Worm (Caenorhabditis elegans) whole organism, midembryonic: Measurements from ENCODE around the gene acn-1.

Source experiments
- T22C8.4 ChIP-seq: fragments of 200-800 bp; sonication (Bioruptor generic); IDR thresholded peaks from 2 replicates; pipeline ENCODE4 v1.3.6; 2022; ENCODE audit warnings: missing genetic modification characterization, missing compliant biosample characterization
- flt-1 ChIP-seq: fragments of 200-800 bp; sonication (Bioruptor generic); IDR thresholded peaks from 2 replicates; pipeline ENCODE4 v1.3.6; 2022; ENCODE audit warnings: missing genetic modification characterization, missing compliant biosample characterization
- klf-2 ChIP-seq: fragments of 200-800 bp; sonication (Bioruptor generic); conservative IDR thresholded peaks from 2 replicates; pipeline ENCODE4 v1.3.6; 2022; ENCODE audit warnings: missing genetic modification reagents, missing genetic modification characterization, missing compliant biosample characterization
- ref-1 ChIP-seq: fragments of 200-800 bp; sonication (Bioruptor generic); conservative IDR thresholded peaks from 2 replicates; pipeline ENCODE4 v1.3.6; 2022; ENCODE audit warnings: missing genetic modification reagents, missing genetic modification characterization, missing compliant biosample characterization
- tab-1 ChIP-seq: fragments of 200-800 bp; sonication (Bioruptor generic); IDR thresholded peaks from 2 replicates; pipeline ENCODE4 v1.3.6; 2022; ENCODE audit warnings: missing genetic modification characterization, missing compliant biosample characterization
- ztf-23 ChIP-seq: fragments of 200-800 bp; sonication (Bioruptor generic); IDR thresholded peaks from 2 replicates; pipeline ENCODE4 v1.3.6; 2022; ENCODE audit warnings: missing genetic modification reagents, missing genetic modification characterization, missing compliant biosample characterization
- ztf-29 ChIP-seq: fragments of 200-800 bp; sonication (Bioruptor generic); IDR thresholded peaks from 2 replicates; pipeline ENCODE4 v1.3.6; 2022; ENCODE audit warnings: missing genetic modification reagents, missing genetic modification characterization, missing compliant biosample characterization

DNA sequence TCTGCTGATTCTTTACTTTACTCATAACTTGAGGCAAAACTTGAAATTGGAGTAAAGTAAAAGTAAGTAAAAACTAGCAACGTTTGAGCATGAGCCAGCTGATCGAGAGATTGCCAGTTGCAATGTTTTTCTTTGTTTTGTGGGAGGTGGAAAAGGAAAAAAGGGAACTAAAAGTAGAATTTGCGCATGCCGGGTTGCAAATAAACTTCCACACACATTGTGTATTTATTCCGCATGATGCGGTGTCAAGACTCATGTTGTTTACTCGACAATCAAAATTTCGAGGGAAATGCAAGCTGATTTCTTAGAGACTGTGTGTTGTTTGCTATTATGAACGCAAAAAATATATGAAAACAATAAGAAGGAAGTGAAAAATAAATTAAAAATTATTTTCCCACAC is 45.5 kb upstream of the acn-1 start:
- TF ChIP-seq flt-1 (no peak), tab-1 (GFP tag; lab: Robert Waterston, UW) (no peak), ztf-29 (no peak), ztf-23 (GFP tag; lab: Robert Waterston, UW) (no peak), klf-2 (GFP tag; lab: Robert Waterston, UW) (no peak), T22C8.4 (GFP tag; lab: Robert Waterston, UW) (no peak), ref-1 (GFP tag; lab: Robert Waterston, UW) (no peak)
